Fruit fly (Drosophila melanogaster) whole organism, embryonic: ENCODE results near the gene CG1273.

Experiments used
- Atf-2 ChIP-seq: fragments of 200-800 bp; sonication (Bioruptor generic); optimal IDR thresholded peaks from 2 replicates; lab custom pipeline; 2016; ENCODE audit warnings: missing biosample characterization, missing genetic modification characterization
- C15 ChIP-seq: fragments of 200-800 bp; sonication (Bioruptor generic); IDR thresholded peaks from 3 replicates; pipeline ENCODE4 v1.3.6; 2022; ENCODE audit warnings: missing biosample characterization, missing genetic modification characterization
- CG10321 ChIP-seq: fragments of 200-800 bp; sonication (Bioruptor generic); IDR thresholded peaks from 2 replicates; pipeline ENCODE4 v1.3.6; 2022; ENCODE audit warnings: missing biosample characterization, missing genetic modification characterization
- CG10366 ChIP-seq: fragments of 200-800 bp; sonication (Bioruptor generic); IDR thresholded peaks from 2 replicates; pipeline ENCODE4 v1.3.6; 2022; ENCODE audit warnings: missing biosample characterization, missing genetic modification characterization
- CG12071 ChIP-seq: fragments of 200-800 bp; sonication (Bioruptor generic); optimal IDR thresholded peaks from 3 replicates; lab custom pipeline; 2018; ENCODE audit warnings: missing biosample characterization, mild to moderate bottlenecking, missing genetic modification characterization
- CG15011 ChIP-seq: fragments of 200-800 bp; sonication (Bioruptor generic); optimal IDR thresholded peaks from 3 replicates; lab custom pipeline; 2018; ENCODE audit warnings: missing biosample characterization, mild to moderate bottlenecking, missing genetic modification characterization
- CG15073 ChIP-seq: fragments of 200-800 bp; sonication (Bioruptor generic); optimal IDR thresholded peaks from 2 replicates; lab custom pipeline; 2016; ENCODE audit warnings: missing biosample characterization, missing genetic modification characterization
- CG15514 ChIP-seq: fragments of 200-800 bp; sonication (Bioruptor generic); optimal IDR thresholded peaks from 3 replicates; lab custom pipeline; 2017; ENCODE audit warnings: missing biosample characterization, missing genetic modification characterization, mild to moderate bottlenecking, moderate library complexity, missing genetic modification reagents
- CG16815 ChIP-seq: fragments of 200-800 bp; sonication (Bioruptor generic); optimal IDR thresholded peaks from 3 replicates; lab custom pipeline; 2017; ENCODE audit warnings: missing biosample characterization, mild to moderate bottlenecking, missing genetic modification characterization
- CG2199 ChIP-seq: fragments of 200-800 bp; sonication (Bioruptor generic); IDR thresholded peaks from 3 replicates; pipeline ENCODE4 v1.3.6; 2022; ENCODE audit warnings: missing biosample characterization, missing genetic modification characterization
- CG30020 ChIP-seq: fragments of 200-800 bp; optimal IDR thresholded peaks from 2 replicates; lab custom pipeline; 2019; ENCODE audit warnings: missing biosample characterization, mild to moderate bottlenecking, missing genetic modification characterization, moderate library complexity
- CG31388 ChIP-seq: fragments of 200-800 bp; sonication (Bioruptor generic); optimal IDR thresholded peaks from 2 replicates; lab custom pipeline; 2016; ENCODE audit warnings: missing biosample characterization, missing genetic modification characterization
- CG32772 ChIP-seq: fragments of 200-800 bp; sonication (Bioruptor generic); IDR thresholded peaks from 2 replicates; pipeline ENCODE4 v1.3.6; 2022; ENCODE audit warnings: missing biosample characterization, missing genetic modification characterization
- CG3407 ChIP-seq: fragments of 200-800 bp; sonication (Bioruptor generic); optimal IDR thresholded peaks from 2 replicates; lab custom pipeline; 2018; ENCODE audit warnings: missing biosample characterization, mild to moderate bottlenecking, missing genetic modification characterization
- CG3838 ChIP-seq: fragments of 200-800 bp; sonication (Bioruptor generic); optimal IDR thresholded peaks from 3 replicates; lab custom pipeline; 2016; ENCODE audit warnings: missing biosample characterization, missing genetic modification characterization
- CG3847 ChIP-seq: fragments of 200-800 bp; sonication (Bioruptor generic); IDR thresholded peaks from 2 replicates; pipeline ENCODE4 v1.3.6; 2022; ENCODE audit warnings: missing biosample characterization, missing genetic modification characterization
- CG4707 ChIP-seq: fragments of 200-800 bp; sonication (Bioruptor generic); optimal IDR thresholded peaks from 2 replicates; lab custom pipeline; 2018; ENCODE audit warnings: missing biosample characterization, mild to moderate bottlenecking, missing genetic modification characterization, moderate library complexity
- CG4820 ChIP-seq: fragments of 200-800 bp; sonication (Bioruptor generic); optimal IDR thresholded peaks from 3 replicates; lab custom pipeline; 2016; ENCODE audit warnings: missing biosample characterization, missing genetic modification characterization
- CG5953 ChIP-seq: fragments of 200-800 bp; sonication (Bioruptor generic); IDR thresholded peaks from 2 replicates; pipeline ENCODE4 v1.3.6; 2022; ENCODE audit warnings: missing biosample characterization, missing genetic modification characterization
- CG6654 ChIP-seq: fragments of 200-800 bp; sonication (Bioruptor generic); optimal IDR thresholded peaks from 2 replicates; lab custom pipeline; 2017; ENCODE audit warnings: missing biosample characterization, mild to moderate bottlenecking, missing genetic modification characterization
- CG6689 ChIP-seq: fragments of 200-800 bp; sonication (Bioruptor generic); IDR thresholded peaks from 2 replicates; pipeline ENCODE4 v1.3.6; 2022; ENCODE audit warnings: missing biosample characterization, missing genetic modification characterization
- CG7372 ChIP-seq: fragments of 200-800 bp; sonication (Bioruptor generic); IDR thresholded peaks from 2 replicates; pipeline ENCODE4 v1.3.6; 2022; ENCODE audit warnings: missing biosample characterization, missing genetic modification characterization
- CG8281 ChIP-seq: fragments of 200-800 bp; sonication (Bioruptor generic); optimal IDR thresholded peaks from 2 replicates; lab custom pipeline; 2018; ENCODE audit warnings: missing biosample characterization, mild to moderate bottlenecking, missing genetic modification characterization, moderate library complexity
- CG9215 ChIP-seq: fragments of 200-800 bp; sonication (Bioruptor generic); IDR thresholded peaks from 2 replicates; pipeline ENCODE4 v1.3.6; 2022; ENCODE audit warnings: missing biosample characterization, missing genetic modification characterization
- CG9727 ChIP-seq: fragments of 200-800 bp; sonication (Bioruptor generic); optimal IDR thresholded peaks from 3 replicates; lab custom pipeline; 2017; ENCODE audit warnings: missing biosample characterization, mild to moderate bottlenecking, missing genetic modification characterization
- CG9876 ChIP-seq: fragments of 200-800 bp; sonication (Bioruptor generic); optimal IDR thresholded peaks from 2 replicates; lab custom pipeline; 2016; ENCODE audit warnings: missing biosample characterization, missing genetic modification characterization
- Gug ChIP-seq: fragments of 200-800 bp; sonication (Bioruptor generic); IDR thresholded peaks from 4 replicates; pipeline ENCODE4 v1.3.6; 2022; ENCODE audit warnings: missing biosample characterization, missing genetic modification characterization
- Hand ChIP-seq: fragments of 200-800 bp; sonication (Bioruptor generic); optimal IDR thresholded peaks from 2 replicates; lab custom pipeline; 2017; ENCODE audit warnings: mild to moderate bottlenecking, missing biosample characterization, missing genetic modification reagents, missing genetic modification characterization
- HmgZ ChIP-seq: fragments of 200-800 bp; sonication (Bioruptor generic); optimal IDR thresholded peaks from 2 replicates; lab custom pipeline; 2018; ENCODE audit warnings: missing biosample characterization, mild to moderate bottlenecking, missing genetic modification characterization
- Hmr ChIP-seq: fragments of 200-800 bp; sonication (Bioruptor generic); optimal IDR thresholded peaks from 3 replicates; lab custom pipeline; 2017; ENCODE audit warnings: mild to moderate bottlenecking, missing biosample characterization, missing genetic modification reagents, missing genetic modification characterization
- Hr3 ChIP-seq: fragments of 200-800 bp; sonication (Bioruptor generic); optimal IDR thresholded peaks from 3 replicates; lab custom pipeline; 2016; ENCODE audit warnings: missing biosample characterization, missing genetic modification characterization
- MBD-R2 ChIP-seq: fragments of 200-800 bp; sonication (Bioruptor generic); IDR thresholded peaks from 2 replicates; pipeline ENCODE4 v1.3.6; 2022; ENCODE audit warnings: missing biosample characterization, missing genetic modification characterization
- Oaz ChIP-seq: fragments of 200-800 bp; sonication (Bioruptor generic); IDR thresholded peaks from 2 replicates; pipeline ENCODE4 v1.3.6; 2022; ENCODE audit warnings: missing biosample characterization, missing genetic modification characterization
- Rx ChIP-seq: fragments of 200-800 bp; sonication (Bioruptor generic); IDR thresholded peaks from 2 replicates; pipeline ENCODE4 v1.3.6; 2022; ENCODE audit warnings: missing biosample characterization, missing genetic modification characterization
- Six4 ChIP-seq: fragments of 200-800 bp; sonication (Bioruptor generic); optimal IDR thresholded peaks from 2 replicates; lab custom pipeline; 2016; ENCODE audit warnings: missing biosample characterization, missing genetic modification characterization
- Sry-δ ChIP-seq: fragments of 200-800 bp; sonication (Bioruptor generic); optimal IDR thresholded peaks from 2 replicates; lab custom pipeline; 2016; ENCODE audit warnings: missing biosample characterization, missing genetic modification characterization
- bbx ChIP-seq: fragments of 200-800 bp; sonication (Bioruptor generic); IDR thresholded peaks from 2 replicates; pipeline ENCODE4 v1.3.6; 2022; ENCODE audit warnings: missing biosample characterization, missing genetic modification characterization; ENCODE audit not compliant: partially characterized antibody
- bcd ChIP-seq: fragments of 200-800 bp; sonication (Bioruptor generic); optimal IDR thresholded peaks from 2 replicates; lab custom pipeline; 2017; ENCODE audit warnings: missing biosample characterization, mild to moderate bottlenecking, missing genetic modification characterization
- cad ChIP-seq: fragments of >200 bp; optimal IDR thresholded peaks from 2 replicates; lab custom pipeline; 2017; ENCODE audit warnings: missing biosample characterization, missing genetic modification characterization
- cg ChIP-seq: fragments of 200-800 bp; sonication (Bioruptor generic); optimal IDR thresholded peaks from 3 replicates; lab custom pipeline; 2019; ENCODE audit warnings: missing biosample characterization, mild to moderate bottlenecking, missing genetic modification characterization, moderate library complexity
- ci ChIP-seq: fragments of 200-800 bp; sonication (Bioruptor generic); IDR thresholded peaks from 3 replicates; pipeline ENCODE4 v1.3.6; 2022; ENCODE audit warnings: missing biosample characterization, missing genetic modification characterization
- dmrt99B ChIP-seq: fragments of 200-800 bp; sonication (Bioruptor generic); optimal IDR thresholded peaks from 2 replicates; lab custom pipeline; 2018; ENCODE audit warnings: missing biosample characterization, mild to moderate bottlenecking, missing genetic modification characterization, moderate library complexity
- jigr1 ChIP-seq: fragments of 200-800 bp; sonication (Bioruptor generic); IDR thresholded peaks from 3 replicates; pipeline ENCODE4 v1.3.6; 2022; ENCODE audit warnings: missing biosample characterization, missing genetic modification characterization
- kay ChIP-seq: fragments of 200-800 bp; sonication (Bioruptor generic); optimal IDR thresholded peaks from 2 replicates; lab custom pipeline; 2016; ENCODE audit warnings: missing biosample characterization, missing genetic modification characterization
- lbe ChIP-seq: fragments of 200-800 bp; sonication (Bioruptor generic); optimal IDR thresholded peaks from 2 replicates; lab custom pipeline; 2016; ENCODE audit warnings: missing biosample characterization, mild to moderate bottlenecking, missing genetic modification characterization
- maf-S ChIP-seq: fragments of 200-800 bp; sonication (Bioruptor generic); optimal IDR thresholded peaks from 2 replicates; lab custom pipeline; 2016; ENCODE audit warnings: missing biosample characterization, missing genetic modification characterization
- mirr ChIP-seq: fragments of 200-800 bp; sonication (Bioruptor generic); optimal IDR thresholded peaks from 3 replicates; lab custom pipeline; 2018; ENCODE audit warnings: missing biosample characterization, mild to moderate bottlenecking, missing genetic modification characterization
- nau ChIP-seq: fragments of 200-800 bp; sonication (Bioruptor generic); optimal IDR thresholded peaks from 3 replicates; lab custom pipeline; 2017; ENCODE audit warnings: missing biosample characterization, mild to moderate bottlenecking, missing genetic modification characterization, missing genetic modification reagents
- phol ChIP-seq: fragments of 200-800 bp; sonication (Bioruptor generic); optimal IDR thresholded peaks from 3 replicates; lab custom pipeline; 2018; ENCODE audit warnings: missing biosample characterization, mild to moderate bottlenecking, missing genetic modification characterization, moderate library complexity
- pzg ChIP-seq: fragments of 200-800 bp; sonication (Bioruptor generic); optimal IDR thresholded peaks from 3 replicates; lab custom pipeline; 2018; ENCODE audit warnings: missing biosample characterization, mild to moderate bottlenecking, missing genetic modification characterization, moderate library complexity
- tio ChIP-seq: fragments of 200-800 bp; sonication (Bioruptor generic); optimal IDR thresholded peaks from 2 replicates; lab custom pipeline; 2017; ENCODE audit warnings: missing biosample characterization, missing genetic modification characterization, inconsistent platforms

Gene CG1273

dm6 chr3L:4230357-4230901, 33.1 kb upstream of the CG1273 start (continued):
- TF ChIP-seq CG10321: peak; percentile 36; the same call in 1 of the 2 replicates
- no peak for TF ChIP-seq mirr (GFP tag; lab: Kevin White, UChicago)
- peak; percentile 93 for TF ChIP-seq tio
- TF ChIP-seq Gug (GFP tag; lab: Robert Waterston, UW): peak; percentile 81
- TF ChIP-seq jigr1 (GFP tag; lab: Robert Waterston, UW): peak; percentile 89
- TF ChIP-seq CG9215: peak; percentile 73
- peak; percentile 98 for TF ChIP-seq CG9727 (GFP tag; lab: Kevin White, UChicago)
- peak; percentile 66 for TF ChIP-seq CG15073
- TF ChIP-seq CG5953 (GFP tag; lab: Robert Waterston, UW): peak; percentile 78
- peak; percentile 94 for TF ChIP-seq Hr3 (GFP tag; lab: Kevin White, UChicago)
- peak; percentile 87 for TF ChIP-seq CG4707 (GFP tag; lab: Kevin White, UChicago)
- peak; percentile 27; the same call in 1 of the 2 replicates for TF ChIP-seq MBD-R2 (GFP tag; lab: Robert Waterston, UW)
- peak; percentile 93 for TF ChIP-seq Atf-2
- TF ChIP-seq CG4820 (GFP tag; lab: Kevin White, UChicago): peak; percentile 96
- TF ChIP-seq ci (GFP tag; lab: Robert Waterston, UW): peak; percentile 88
- TF ChIP-seq CG15514 (GFP tag; lab: Kevin White, UChicago): peak; percentile 29
- peak; percentile 90 for TF ChIP-seq CG3407 (GFP tag; lab: Kevin White, UChicago)
- TF ChIP-seq CG7372 (GFP tag; lab: Robert Waterston, UW): peak; percentile 79
- peak; percentile 97 for TF ChIP-seq phol (tag; lab: Kevin White, UChicago)
- TF ChIP-seq lbe (GFP tag; lab: Kevin White, UChicago): no peak
- TF ChIP-seq nau: peak; percentile 84
- peak; percentile 95 for TF ChIP-seq CG6689
- TF ChIP-seq CG30020 (tag; lab: Kevin White, UChicago): peak; percentile 83
- no peak for TF ChIP-seq pzg (GFP tag; lab: Kevin White, UChicago)
- TF ChIP-seq cad (GFP tag; lab: Kevin White, UChicago): no peak
- TF ChIP-seq Sry-δ (GFP tag; lab: Kevin White, UChicago): peak; percentile 57
- TF ChIP-seq Rx (GFP tag; lab: Robert Waterston, UW): peak; percentile 84
- peak; percentile 87 for TF ChIP-seq CG32772 (GFP tag; lab: Robert Waterston, UW)
- peak; percentile 83 for TF ChIP-seq CG12071 (GFP tag; lab: Kevin White, UChicago)
- peak; percentile 94 for TF ChIP-seq Six4 (GFP tag; lab: Kevin White, UChicago)
- TF ChIP-seq Oaz (GFP tag; lab: Robert Waterston, UW): no peak; the same call in 1 of the 2 replicates
- TF ChIP-seq CG9876: peak; percentile 77
- peak; percentile 59 for TF ChIP-seq Hmr (GFP tag; lab: Kevin White, UChicago)
- peak; percentile 82 for TF ChIP-seq CG6654 (GFP tag; lab: Kevin White, UChicago)
- peak; percentile 83 for TF ChIP-seq kay (GFP tag; lab: Kevin White, UChicago)
- peak; percentile 69 for TF ChIP-seq cg (GFP tag; lab: Kevin White, UChicago)
- peak; percentile 72 for TF ChIP-seq CG3838 (GFP tag; lab: Kevin White, UChicago)
- no peak for TF ChIP-seq C15 (GFP tag; lab: Robert Waterston, UW)
- TF ChIP-seq Hand: peak; percentile 57
- TF ChIP-seq CG3847 (GFP tag; lab: Robert Waterston, UW): peak; percentile 75
- TF ChIP-seq bbx (GFP tag; lab: Robert Waterston, UW): no peak
- TF ChIP-seq CG31388 (GFP tag; lab: Kevin White, UChicago): peak; percentile 74
- TF ChIP-seq dmrt99B (tag; lab: Kevin White, UChicago): peak; percentile 97
- peak; percentile 96 for TF ChIP-seq CG16815
- peak; percentile 92 for TF ChIP-seq bcd (GFP tag; lab: Kevin White, UChicago)
- peak; percentile 76; the same call in 2 of the 3 replicates for TF ChIP-seq CG2199 (GFP tag; lab: Robert Waterston, UW)
- peak; percentile 79 for TF ChIP-seq CG8281 (tag; lab: Kevin White, UChicago)
- TF ChIP-seq maf-S (GFP tag; lab: Kevin White, UChicago): peak; percentile 82
- TF ChIP-seq CG10366 (GFP tag; lab: Robert Waterston, UW): peak; percentile 83
- peak; percentile 82 for TF ChIP-seq CG15011
- peak; percentile 84 for TF ChIP-seq HmgZ (tag; lab: Kevin White, UChicago)
